Worm (Caenorhabditis elegans) whole organism, L1 larva: ENCODE results near the gene mrpl-28.

ENCODE experiments used
- C04F5.9 ChIP-seq: sonication (generic microtip); optimal IDR thresholded peaks from 2 replicates; lab custom pipeline; 2016; ENCODE audit warnings: missing genetic modification characterization, missing compliant biosample characterization
- F16B12.6 ChIP-seq: fragments of 150-350 bp; optimal IDR thresholded peaks from 2 replicates; lab custom pipeline; 2014; ENCODE audit warnings: missing biosample characterization, missing genetic modification characterization
- Y116A8C.19 ChIP-seq: sonication (generic microtip); optimal IDR thresholded peaks from 2 replicates; lab custom pipeline; 2016; ENCODE audit warnings: missing compliant biosample characterization, missing genetic modification characterization, borderline replicate concordance
- aha-1 ChIP-seq: fragments of 150-350 bp; optimal IDR thresholded peaks from 2 replicates; lab custom pipeline; 2014; ENCODE audit warnings: missing biosample characterization, missing genetic modification characterization
- aly-2 ChIP-seq: fragments of 150-350 bp; optimal IDR thresholded peaks from 2 replicates; lab custom pipeline; 2014; ENCODE audit warnings: missing biosample characterization, missing genetic modification characterization
- ces-1 ChIP-seq: fragments of 150-350 bp; optimal IDR thresholded peaks from 2 replicates; lab custom pipeline; 2014; ENCODE audit warnings: missing biosample characterization, missing genetic modification reagents, missing genetic modification characterization
- dpl-1 ChIP-seq, 3 experiments: fragments of 150-350 bp in 2 of 3; sonication (generic microtip) in 1 of 3; optimal IDR thresholded peaks; 2 replicates each; lab custom pipeline; 2014 to 2017; ENCODE audit warnings: missing biosample characterization in 3 of 3, missing genetic modification characterization in 3 of 3, missing genetic modification reagents in 3 of 3
- efl-1 ChIP-seq, 4 experiments: fragments of 150-350 bp; optimal IDR thresholded peaks in 3 of 4; peaks in 1 of 4; 1 replicate in 1 of 4; 2 replicates in 3 of 4; lab custom pipeline; 2014; ENCODE audit warnings: missing biosample characterization in 2 of 4, missing genetic modification characterization in 2 of 4, missing genetic modification reagents in 2 of 4
- efl-3 ChIP-seq: fragments of 200-800 bp; sonication (Bioruptor generic); optimal IDR thresholded peaks from 2 replicates; lab custom pipeline; 2018; ENCODE audit warnings: mild to moderate bottlenecking, missing genetic modification characterization, missing compliant biosample characterization
- elt-3 ChIP-seq, 6 experiments: fragments of 150-350 bp in 1 of 6; sonication (generic microtip); optimal IDR thresholded peaks; 2 replicates each; lab custom pipeline; 2017 to 2018; ENCODE audit warnings: missing biosample characterization in 6 of 6, missing genetic modification characterization in 6 of 6, inconsistent platforms in 1 of 6
- ets-5 ChIP-seq: fragments of 200-800 bp; sonication (Bioruptor generic); IDR thresholded peaks from 2 replicates; pipeline ENCODE4 v1.3.6; 2022; ENCODE audit warnings: missing genetic modification characterization, missing compliant biosample characterization
- fos-1 ChIP-seq: fragments of 150-350 bp; optimal IDR thresholded peaks from 2 replicates; lab custom pipeline; 2014; ENCODE audit warnings: missing biosample characterization, missing genetic modification characterization
- grh-1 ChIP-seq: fragments of 200-800 bp; sonication (Bioruptor generic); IDR thresholded peaks from 2 replicates; pipeline ENCODE4 v1.3.6; 2022; ENCODE audit warnings: missing genetic modification reagents, missing genetic modification characterization, missing compliant biosample characterization
- hlh-17 ChIP-seq: fragments of 200-800 bp; sonication (Bioruptor generic); optimal IDR thresholded peaks from 2 replicates; lab custom pipeline; 2018; ENCODE audit warnings: missing genetic modification characterization, mild to moderate bottlenecking, missing compliant biosample characterization, moderate library complexity, borderline replicate concordance
- jun-1 ChIP-seq: fragments of 150-350 bp; optimal IDR thresholded peaks from 2 replicates; lab custom pipeline; 2014; ENCODE audit warnings: missing biosample characterization, missing genetic modification reagents, missing genetic modification characterization
- lin-13 ChIP-seq: fragments of 150-350 bp; optimal IDR thresholded peaks from 2 replicates; lab custom pipeline; 2014; ENCODE audit warnings: missing biosample characterization, missing genetic modification reagents, missing genetic modification characterization
- lin-35 ChIP-seq, 2 experiments: fragments of 150-350 bp; optimal IDR thresholded peaks; 2 replicates each; lab custom pipeline; 2014; ENCODE audit warnings: missing biosample characterization in 2 of 2, missing genetic modification characterization in 2 of 2, missing genetic modification reagents in 2 of 2
- lir-3 ChIP-seq: sonication (generic microtip); optimal IDR thresholded peaks from 2 replicates; lab custom pipeline; 2016; ENCODE audit warnings: mild to moderate bottlenecking, missing genetic modification characterization, moderate library complexity, missing compliant biosample characterization; ENCODE audit not compliant: poor library complexity
- lsy-2 ChIP-seq, 2 experiments: fragments of 150-350 bp; optimal IDR thresholded peaks; 2 replicates each; lab custom pipeline; 2014; ENCODE audit warnings: missing biosample characterization in 2 of 2, missing genetic modification characterization in 2 of 2
- mdl-1 ChIP-seq, 2 experiments: fragments of 150-350 bp; optimal IDR thresholded peaks; 2 replicates each; lab custom pipeline; 2014 to 2017; ENCODE audit warnings: missing biosample characterization in 2 of 2, missing genetic modification characterization in 2 of 2, inconsistent platforms in 1 of 2
- mef-2 ChIP-seq: fragments of 150-350 bp; optimal IDR thresholded peaks from 2 replicates; lab custom pipeline; 2014; ENCODE audit warnings: missing biosample characterization, missing genetic modification characterization
- nhr-11 ChIP-seq: fragments of 150-350 bp; optimal IDR thresholded peaks from 2 replicates; lab custom pipeline; 2014; ENCODE audit warnings: missing biosample characterization, missing genetic modification characterization
- nhr-19 ChIP-seq: fragments of 200-800 bp; sonication (Bioruptor generic); conservative IDR thresholded peaks from 2 replicates; pipeline ENCODE4 v1.3.6; 2022; ENCODE audit warnings: missing genetic modification characterization, missing compliant biosample characterization
- nhr-237 ChIP-seq: fragments of 150-350 bp; optimal IDR thresholded peaks from 2 replicates; lab custom pipeline; 2014; ENCODE audit warnings: missing biosample characterization, missing genetic modification characterization
- nhr-84 ChIP-seq: sonication (generic microtip); optimal IDR thresholded peaks from 2 replicates; lab custom pipeline; 2017; ENCODE audit warnings: missing biosample characterization, missing genetic modification characterization
- nhr-85 ChIP-seq: sonication (generic microtip); peaks from one replicate; lab custom pipeline; 2016; ENCODE audit warnings: missing genetic modification characterization, inconsistent platforms, missing compliant biosample characterization
- nhr-90 ChIP-seq: sonication (generic microtip); optimal IDR thresholded peaks from 2 replicates; lab custom pipeline; 2016; ENCODE audit warnings: mild to moderate bottlenecking, missing genetic modification characterization, missing compliant biosample characterization; ENCODE audit not compliant: poor library complexity
- pax-3 ChIP-seq: fragments of 200-800 bp; sonication (Bioruptor generic); optimal IDR thresholded peaks from 2 replicates; lab custom pipeline; 2018; ENCODE audit warnings: mild to moderate bottlenecking, missing genetic modification characterization, moderate library complexity, missing compliant biosample characterization
- rnt-1 ChIP-seq: sonication (generic microtip); optimal IDR thresholded peaks from 2 replicates; lab custom pipeline; 2016; ENCODE audit warnings: mild to moderate bottlenecking, missing genetic modification characterization, moderate library complexity, missing compliant biosample characterization
- snpc-4 ChIP-seq: fragments of 150-350 bp; optimal IDR thresholded peaks from 2 replicates; lab custom pipeline; 2014; ENCODE audit warnings: missing biosample characterization, missing genetic modification characterization
- snu-23 ChIP-seq: sonication (generic microtip); optimal IDR thresholded peaks from 2 replicates; lab custom pipeline; 2016; ENCODE audit warnings: missing genetic modification characterization, missing compliant biosample characterization
- sptf-1 ChIP-seq: fragments of 150-350 bp; optimal IDR thresholded peaks from 2 replicates; lab custom pipeline; 2014; ENCODE audit warnings: missing biosample characterization, missing genetic modification characterization
- unc-30 ChIP-seq: sonication (generic microtip); optimal IDR thresholded peaks from 2 replicates; lab custom pipeline; 2017; ENCODE audit warnings: missing biosample characterization, missing genetic modification characterization
- unc-62 ChIP-seq: fragments of 150-350 bp; optimal IDR thresholded peaks from 2 replicates; lab custom pipeline; 2014; ENCODE audit warnings: missing biosample characterization, missing genetic modification reagents, missing genetic modification characterization
- unc-98 ChIP-seq: fragments of 200-800 bp; sonication (Bioruptor generic); IDR thresholded peaks from 2 replicates; pipeline ENCODE4 v1.3.6; 2022; ENCODE audit warnings: missing genetic modification characterization, missing compliant biosample characterization

mrpl-28 gene

ce11 chrII:156999-157499 lies 1.2 kb upstream of the mrpl-28 start:
- TF ChIP-seq nhr-19 (GFP tag; lab: Robert Waterston, UW) (no peak), jun-1 (tag; lab: Kevin White, UChicago) (no peak), efl-1 (optimal IDR thresholded peaks at IDR 0.05; lab: Kevin White, UChicago) (no peak), efl-1 (GFP tag; optimal IDR thresholded peaks at IDR 0.05 in 1 of 2; lab: Kevin White, UChicago) (peak in 1 of 2 experiments; percentile 78), Y116A8C.19 (tag; lab: Kevin White, UChicago) (no peak)

ce11 chrII:152283-152682 lies 3.5 kb downstream of the mrpl-28 start, which contains the start of gene T25D3.3:
Gene T25D3.3, plus strand, starts transcription at chrII:152583.
- no peak for TF ChIP-seq unc-98 (GFP tag; lab: Robert Waterston, UW)

ce11 chrII:151495-151894 lies 4.3 kb downstream of the mrpl-28 start:
- no peak for TF ChIP-seq lir-3 (tag; lab: Kevin White, UChicago)
- no peak for TF ChIP-seq mdl-1 (tag; optimal IDR thresholded peaks at IDR 0.05; lab: Kevin White, UChicago)
- TF ChIP-seq hlh-17 (GFP tag; lab: Kevin White, UChicago), result no peak
- no peak for TF ChIP-seq dpl-1 (GFP tag; optimal IDR thresholded peaks at IDR 0.05; lab: Kevin White, UChicago)
- no peak for TF ChIP-seq grh-1 (GFP tag; lab: Robert Waterston, UW)
- no peak for TF ChIP-seq snu-23
- TF ChIP-seq aly-2 (tag; lab: Kevin White, UChicago), result no peak

- no peak for TF ChIP-seq unc-30
- no peak for TF ChIP-seq ces-1 (GFP tag; lab: Kevin White, UChicago)
- TF ChIP-seq mef-2 (tag; lab: Kevin White, UChicago), result no peak
- peak in 1 of 2 experiments; percentile 49 for TF ChIP-seq lsy-2 (tag; optimal IDR thresholded peaks at IDR 0.05; lab: Kevin White, UChicago)
- peak; percentile 48 for TF ChIP-seq pax-3 (tag; lab: Kevin White, UChicago)
- no peak for TF ChIP-seq nhr-237 (tag; lab: Kevin White, UChicago)
- TF ChIP-seq snpc-4 (tag; lab: Kevin White, UChicago), result no peak
- no peak for TF ChIP-seq unc-62 (GFP tag; lab: Kevin White, UChicago)
- no peak for TF ChIP-seq snu-23
- no peak for TF ChIP-seq aha-1 (tag; lab: Kevin White, UChicago)
- no peak for TF ChIP-seq elt-3 (tag; optimal IDR thresholded peaks at IDR 0.05; lab: Kevin White, UChicago)
- no peak for TF ChIP-seq sptf-1
- no peak for TF ChIP-seq rnt-1 (tag; lab: Kevin White, UChicago)
- no peak for TF ChIP-seq efl-3 (GFP tag; lab: Kevin White, UChicago)
- TF ChIP-seq F16B12.6 (tag; lab: Kevin White, UChicago), result no peak
- no peak for TF ChIP-seq fos-1 (tag; lab: Kevin White, UChicago)
- TF ChIP-seq nhr-11 (tag; lab: Kevin White, UChicago), result no peak
- TF ChIP-seq C04F5.9, result no peak
- TF ChIP-seq lin-35 (GFP tag; optimal IDR thresholded peaks at IDR 0.05; lab: Kevin White, UChicago), result peak in 1 of 2 experiments; percentile 23
- TF ChIP-seq lin-13 (GFP tag; lab: Kevin White, UChicago), result no peak
- TF ChIP-seq nhr-90 (tag; lab: Kevin White, UChicago), result peak; percentile 4
- no peak for TF ChIP-seq nhr-84 (tag; lab: Kevin White, UChicago)
- no peak for TF ChIP-seq ets-5 (GFP tag; lab: Robert Waterston, UW)
These were observed 8.9 kb downstream of the mrpl-28 start, which contains the start of gene T25D3.4 for ce11 chrII:146933-147332. Gene T25D3.4, plus strand, starts transcription at chrII:147233.

- peak; percentile 0 for TF ChIP-seq nhr-85 (tag; lab: Kevin White, UChicago)
- no peak for TF ChIP-seq grh-1 (GFP tag; lab: Robert Waterston, UW)
- TF ChIP-seq, all 84 proteins: peak for 1
These were observed 20.6 kb downstream of the mrpl-28 start, which contains the start of gene K10B4.1 for ce11 chrII:135166-135565. Gene K10B4.1, plus strand, starts transcription at chrII:135466.
